Fruit fly (Drosophila melanogaster): ENCODE measurements around the gene CG7970.

dm6 chr3L:1692859-1693258 lies 40.3 kb downstream of the CG7970 start:
- TF ChIP-seq OdsH (GFP tag; optimal IDR thresholded peaks at IDR 0.05) (no peak), CG8119 (GFP tag; IDR thresholded peaks at IDR 0.05) (0 out of 3 replicates have a peak, but pooled peaks have one; percentile 19)

All from whole organism, prepupa.